Fruit fly (Drosophila melanogaster) whole organism, embryonic: Measurements from ENCODE around the gene CG10063.

Experiments used
- Antp ChIP-seq: fragments of 200-800 bp; sonication (Bioruptor generic); optimal IDR thresholded peaks from 3 replicates; lab custom pipeline; 2016; ENCODE audit warnings: missing biosample characterization, missing genetic modification characterization
- BtbVII ChIP-seq: fragments of 200-800 bp; sonication (Bioruptor generic); optimal IDR thresholded peaks from 3 replicates; lab custom pipeline; 2017; ENCODE audit warnings: missing biosample characterization, mild to moderate bottlenecking, missing genetic modification characterization
- CG10147 ChIP-seq: fragments of 200-800 bp; sonication (Bioruptor generic); optimal IDR thresholded peaks from 2 replicates; lab custom pipeline; 2019; ENCODE audit warnings: missing biosample characterization, mild to moderate bottlenecking, missing genetic modification characterization, moderate library complexity
- CG10959 ChIP-seq: fragments of 200-800 bp; sonication (Bioruptor generic); IDR thresholded peaks from 2 replicates; pipeline ENCODE4 v1.3.6; 2022; ENCODE audit warnings: missing biosample characterization, missing genetic modification characterization
- CG11093 ChIP-seq: fragments of 200-800 bp; sonication (Bioruptor generic); IDR thresholded peaks from 3 replicates; pipeline ENCODE4 v1.3.6; 2022; ENCODE audit warnings: missing biosample characterization, missing genetic modification characterization
- CG12219 ChIP-seq: fragments of 200-800 bp; sonication (Bioruptor generic); optimal IDR thresholded peaks from 3 replicates; lab custom pipeline; 2018; ENCODE audit warnings: missing biosample characterization, mild to moderate bottlenecking, missing genetic modification characterization
- CG14441 ChIP-seq: fragments of 200-800 bp; sonication (Bioruptor generic); IDR thresholded peaks from 2 replicates; pipeline ENCODE4 v1.3.6; 2022; ENCODE audit warnings: missing biosample characterization, missing genetic modification characterization
- CG15479 ChIP-seq: fragments of 200-800 bp; sonication (Bioruptor generic); optimal IDR thresholded peaks from 3 replicates; lab custom pipeline; 2019; ENCODE audit warnings: missing biosample characterization, mild to moderate bottlenecking, missing genetic modification characterization, moderate library complexity
- CG1602 ChIP-seq: fragments of 200-800 bp; sonication (Bioruptor generic); optimal IDR thresholded peaks from 3 replicates; lab custom pipeline; 2016; ENCODE audit warnings: missing biosample characterization, missing genetic modification characterization
- CG2116 ChIP-seq: fragments of 200-800 bp; sonication (Bioruptor generic); optimal IDR thresholded peaks from 3 replicates; lab custom pipeline; 2018; ENCODE audit warnings: missing biosample characterization, mild to moderate bottlenecking, missing genetic modification characterization
- CG30020 ChIP-seq: fragments of 200-800 bp; optimal IDR thresholded peaks from 2 replicates; lab custom pipeline; 2019; ENCODE audit warnings: missing biosample characterization, mild to moderate bottlenecking, missing genetic modification characterization, moderate library complexity
- CG31365 ChIP-seq: fragments of 200-800 bp; sonication (Bioruptor generic); optimal IDR thresholded peaks from 2 replicates; lab custom pipeline; 2018; ENCODE audit warnings: missing biosample characterization, mild to moderate bottlenecking, missing genetic modification characterization
- CG34376 ChIP-seq: fragments of 200-800 bp; sonication (Bioruptor generic); optimal IDR thresholded peaks from 2 replicates; lab custom pipeline; 2018; ENCODE audit warnings: missing biosample characterization, mild to moderate bottlenecking, missing genetic modification characterization
- CG3726 ChIP-seq: fragments of 200-800 bp; sonication (Bioruptor generic); IDR thresholded peaks from 3 replicates; pipeline ENCODE4, ENCODE4 v1.3.6; 2022; ENCODE audit warnings: missing biosample characterization, missing genetic modification characterization
- CG6654 ChIP-seq: fragments of 200-800 bp; sonication (Bioruptor generic); optimal IDR thresholded peaks from 2 replicates; lab custom pipeline; 2017; ENCODE audit warnings: missing biosample characterization, mild to moderate bottlenecking, missing genetic modification characterization
- CG6765 ChIP-seq: fragments of 200-800 bp; sonication (Bioruptor generic); optimal IDR thresholded peaks from 3 replicates; lab custom pipeline; 2017; ENCODE audit warnings: missing biosample characterization, mild to moderate bottlenecking, missing genetic modification characterization
- CG7357 ChIP-seq: fragments of 200-800 bp; sonication (Bioruptor generic); IDR thresholded peaks from 3 replicates; pipeline ENCODE4 v1.3.6; 2022; ENCODE audit warnings: missing biosample characterization, missing genetic modification characterization
- CG7963 ChIP-seq: fragments of 200-800 bp; sonication (Bioruptor generic); IDR thresholded peaks from 3 replicates; pipeline ENCODE4 v1.3.6; 2022; ENCODE audit warnings: missing biosample characterization, missing genetic modification characterization; ENCODE audit not compliant: partially characterized antibody
- CG8478 ChIP-seq: fragments of >200 bp; optimal IDR thresholded peaks from 2 replicates; lab custom pipeline; 2018
- CG9437 ChIP-seq: fragments of 200-800 bp; sonication (Bioruptor generic); optimal IDR thresholded peaks from 2 replicates; lab custom pipeline; 2018; ENCODE audit warnings: missing biosample characterization, mild to moderate bottlenecking, missing genetic modification characterization
- Doc2 ChIP-seq: fragments of 200-800 bp; sonication (Bioruptor generic); IDR thresholded peaks from 2 replicates; pipeline ENCODE4 v1.3.6; 2022; ENCODE audit warnings: missing biosample characterization, missing genetic modification characterization
- ERR ChIP-seq: fragments of 200-800 bp; sonication (Bioruptor generic); optimal IDR thresholded peaks from 2 replicates; lab custom pipeline; 2016; ENCODE audit warnings: missing biosample characterization, missing genetic modification characterization
- GATAe ChIP-seq: fragments of 200-800 bp; sonication (Bioruptor generic); conservative IDR thresholded peaks from 2 replicates; pipeline ENCODE4 v1.3.6; 2022; ENCODE audit warnings: missing biosample characterization, missing genetic modification characterization
- Gug ChIP-seq: fragments of 200-800 bp; sonication (Bioruptor generic); IDR thresholded peaks from 4 replicates; pipeline ENCODE4 v1.3.6; 2022; ENCODE audit warnings: missing biosample characterization, missing genetic modification characterization
- HHEX ChIP-seq: fragments of 200-800 bp; sonication (Bioruptor generic); optimal IDR thresholded peaks from 3 replicates; lab custom pipeline; 2017; ENCODE audit warnings: missing biosample characterization, mild to moderate bottlenecking, missing genetic modification characterization, missing genetic modification reagents
- Hr78 ChIP-seq, 2 experiments: fragments of 200-800 bp in 1 of 2; fragments of >200 bp in 1 of 2; sonication (Bioruptor generic) in 1 of 2; optimal IDR thresholded peaks; 2 replicates each; lab custom pipeline; 2017 to 2019; ENCODE audit warnings: missing biosample characterization in 2 of 2, missing genetic modification characterization in 2 of 2, mild to moderate bottlenecking in 1 of 2, moderate library complexity in 1 of 2
- Med ChIP-seq: fragments of 200-800 bp; sonication (Bioruptor generic); peaks from one replicate; lab custom pipeline; 2016; ENCODE audit warnings: missing biosample characterization, missing genetic modification characterization, mild to moderate bottlenecking, inconsistent platforms, moderate library complexity
- Ptx1 ChIP-seq: fragments of 200-800 bp; sonication (Bioruptor generic); IDR thresholded peaks from 2 replicates; pipeline ENCODE4 v1.3.6; 2022; ENCODE audit warnings: missing biosample characterization, missing genetic modification characterization
- Tbp ChIP-seq: fragments of >200 bp; optimal IDR thresholded peaks from 2 replicates; lab custom pipeline; 2018; ENCODE audit warnings: missing biosample characterization, missing genetic modification characterization
- aop ChIP-seq: fragments of 200-800 bp; sonication (Bioruptor generic); IDR thresholded peaks from 2 replicates; pipeline ENCODE4 v1.3.6; 2022; ENCODE audit warnings: missing biosample characterization, missing genetic modification characterization
- az2 ChIP-seq: fragments of 200-800 bp; sonication (Bioruptor generic); optimal IDR thresholded peaks from 3 replicates; lab custom pipeline; 2016; ENCODE audit warnings: missing biosample characterization, missing genetic modification characterization
- bbx ChIP-seq: fragments of 200-800 bp; sonication (Bioruptor generic); IDR thresholded peaks from 2 replicates; pipeline ENCODE4 v1.3.6; 2022; ENCODE audit warnings: missing biosample characterization, missing genetic modification characterization; ENCODE audit not compliant: partially characterized antibody
- bigmax ChIP-seq: fragments of 200-800 bp; sonication (Bioruptor generic); optimal IDR thresholded peaks from 2 replicates; lab custom pipeline; 2018; ENCODE audit warnings: missing biosample characterization, mild to moderate bottlenecking, missing genetic modification characterization
- bsh ChIP-seq, 2 experiments: fragments of 200-800 bp; sonication (Bioruptor generic); optimal IDR thresholded peaks; 2 replicates each; lab custom pipeline; 2017 to 2018; ENCODE audit warnings: mild to moderate bottlenecking in 2 of 2, missing biosample characterization in 2 of 2, missing genetic modification characterization in 2 of 2, moderate library complexity in 1 of 2
- cad ChIP-seq: fragments of >200 bp; optimal IDR thresholded peaks from 2 replicates; lab custom pipeline; 2017; ENCODE audit warnings: missing biosample characterization, missing genetic modification characterization
- cwo ChIP-seq: fragments of 200-800 bp; sonication (Bioruptor generic); optimal IDR thresholded peaks from 3 replicates; lab custom pipeline; 2017; ENCODE audit warnings: missing biosample characterization, missing genetic modification characterization, mild to moderate bottlenecking, moderate library complexity, missing genetic modification reagents
- da ChIP-seq: fragments of 200-800 bp; sonication (Bioruptor generic); optimal IDR thresholded peaks from 2 replicates; lab custom pipeline; 2016; ENCODE audit warnings: missing biosample characterization, missing genetic modification characterization
- ems ChIP-seq: fragments of 200-800 bp; sonication (Bioruptor generic); optimal IDR thresholded peaks from 3 replicates; lab custom pipeline; 2016; ENCODE audit warnings: missing biosample characterization, missing genetic modification characterization
- gfzf ChIP-seq: fragments of 200-800 bp; sonication (Bioruptor generic); optimal IDR thresholded peaks from 2 replicates; lab custom pipeline; 2016; ENCODE audit warnings: missing biosample characterization, mild to moderate bottlenecking, missing genetic modification characterization, moderate library complexity
- gsb-n ChIP-seq: fragments of 200-800 bp; sonication (Bioruptor generic); optimal IDR thresholded peaks from 3 replicates; lab custom pipeline; 2018; ENCODE audit warnings: missing biosample characterization, mild to moderate bottlenecking, missing genetic modification characterization
- hb ChIP-seq: fragments of 200-800 bp; sonication (Bioruptor generic); IDR thresholded peaks from 3 replicates; pipeline ENCODE4 v1.3.6; 2022; ENCODE audit warnings: missing biosample characterization, missing genetic modification characterization; ENCODE audit not compliant: partially characterized antibody
- kah ChIP-seq: fragments of 200-800 bp; sonication (Bioruptor generic); optimal IDR thresholded peaks from 2 replicates; lab custom pipeline; 2018; ENCODE audit warnings: missing biosample characterization, mild to moderate bottlenecking, missing genetic modification characterization
- mirr ChIP-seq: fragments of 200-800 bp; sonication (Bioruptor generic); optimal IDR thresholded peaks from 3 replicates; lab custom pipeline; 2018; ENCODE audit warnings: missing biosample characterization, mild to moderate bottlenecking, missing genetic modification characterization
- pho ChIP-seq: fragments of 200-800 bp; sonication (Bioruptor generic); optimal IDR thresholded peaks from 2 replicates; lab custom pipeline; 2016; ENCODE audit warnings: missing biosample characterization, missing genetic modification characterization
- pita ChIP-seq: fragments of 200-800 bp; sonication (Bioruptor generic); optimal IDR thresholded peaks from 2 replicates; lab custom pipeline; 2017; ENCODE audit warnings: missing biosample characterization, mild to moderate bottlenecking, missing genetic modification characterization
- scrt ChIP-seq: fragments of 200-800 bp; sonication (Bioruptor generic); optimal IDR thresholded peaks from 2 replicates; lab custom pipeline; 2018; ENCODE audit warnings: missing biosample characterization, mild to moderate bottlenecking, missing genetic modification characterization, moderate library complexity
- shn ChIP-seq: fragments of 200-800 bp; sonication (Bioruptor generic); optimal IDR thresholded peaks from 3 replicates; lab custom pipeline; 2016; ENCODE audit warnings: missing biosample characterization, missing genetic modification characterization
- tgo ChIP-seq: fragments of 200-800 bp; sonication (Bioruptor generic); IDR thresholded peaks from 3 replicates; pipeline ENCODE4 v1.3.6; 2022; ENCODE audit warnings: missing biosample characterization, missing genetic modification characterization
- tll ChIP-seq, 2 experiments: fragments of 200-800 bp in 1 of 2; fragments of >200 bp in 1 of 2; sonication (Bioruptor generic) in 1 of 2; optimal IDR thresholded peaks; 2 replicates each; lab custom pipeline; 2017 to 2019; ENCODE audit warnings: missing biosample characterization in 2 of 2, missing genetic modification characterization in 2 of 2, mild to moderate bottlenecking in 1 of 2, moderate library complexity in 1 of 2
- wek ChIP-seq: fragments of 200-800 bp; sonication (Bioruptor generic); optimal IDR thresholded peaks from 3 replicates; lab custom pipeline; 2018; ENCODE audit warnings: missing biosample characterization, mild to moderate bottlenecking, missing genetic modification characterization, moderate library complexity
- z ChIP-seq: fragments of 200-800 bp; sonication (Bioruptor generic); IDR thresholded peaks from 3 replicates; pipeline ENCODE4 v1.3.6; 2022; ENCODE audit warnings: missing biosample characterization, missing genetic modification characterization
- zfh1 ChIP-seq: fragments of 200-800 bp; sonication (Bioruptor generic); IDR thresholded peaks from 3 replicates; pipeline ENCODE4 v1.3.6; 2022; ENCODE audit warnings: missing biosample characterization, missing genetic modification characterization

Gene CG10063

DNA sequence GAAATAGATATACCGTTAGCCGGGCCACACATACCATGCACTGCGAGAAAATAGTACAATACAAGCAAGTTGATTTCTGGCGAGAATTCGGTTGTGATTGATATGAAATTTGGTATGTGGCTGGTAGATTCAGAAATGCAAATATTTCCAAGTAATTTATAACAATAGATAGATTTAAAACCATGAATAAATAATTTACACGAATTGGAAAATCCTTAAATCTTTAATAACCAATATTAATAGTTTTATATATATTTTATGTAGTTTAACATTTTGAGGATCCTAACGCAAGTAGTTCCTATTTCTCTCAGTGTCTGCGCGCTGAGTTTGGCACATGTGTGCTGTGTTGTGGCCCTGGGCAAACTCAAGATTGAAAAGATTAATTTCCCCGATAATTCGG, 9.6 kb upstream of the CG10063 start (continued):
- no peak for TF ChIP-seq CG6654 (GFP tag; lab: Kevin White, UChicago)
- TF ChIP-seq CG14441 (GFP tag; lab: Robert Waterston, UW), result no peak
- no peak for TF ChIP-seq Hr78 (GFP tag; optimal IDR thresholded peaks at IDR 0.05; lab: Kevin White, UChicago)
- TF ChIP-seq CG9437 (GFP tag; lab: Kevin White, UChicago), result peak; percentile 34
- TF ChIP-seq aop, result no peak
- TF ChIP-seq kah (GFP tag; lab: Kevin White, UChicago), result no peak
- peak in 1 of 2 experiments; percentile 58 for TF ChIP-seq bsh (GFP tag; optimal IDR thresholded peaks at IDR 0.05; lab: Kevin White, UChicago)
- no peak for TF ChIP-seq shn
- TF ChIP-seq CG10147, result no peak
- peak; percentile 63 for TF ChIP-seq Med (GFP tag; lab: Kevin White, UChicago)
- TF ChIP-seq Gug (GFP tag; lab: Robert Waterston, UW), result no peak
- no peak for TF ChIP-seq bbx (GFP tag; lab: Robert Waterston, UW)
- TF ChIP-seq Ptx1 (GFP tag; lab: Robert Waterston, UW), result 0 out of 2 replicates have a peak, but pooled peaks have one; percentile 47
- no peak for TF ChIP-seq cad (GFP tag; lab: Kevin White, UChicago)
- TF ChIP-seq ERR, result no peak
- TF ChIP-seq mirr (GFP tag; lab: Kevin White, UChicago), result no peak
- no peak for TF ChIP-seq CG34376 (GFP tag; lab: Kevin White, UChicago)
- no peak for TF ChIP-seq CG30020 (tag; lab: Kevin White, UChicago)
- no peak for TF ChIP-seq cwo (GFP tag; lab: Kevin White, UChicago)
- TF ChIP-seq CG12219 (GFP tag; lab: Kevin White, UChicago), result peak; percentile 6
- TF ChIP-seq tll (GFP tag; optimal IDR thresholded peaks at IDR 0.05; lab: Kevin White, UChicago), result no peak
- no peak for TF ChIP-seq scrt (GFP tag; lab: Kevin White, UChicago)
- no peak for TF ChIP-seq CG3726 (GFP tag; lab: Robert Waterston, UW)
- peak; percentile 55 for TF ChIP-seq CG1602 (GFP tag; lab: Kevin White, UChicago)
- TF ChIP-seq pho (GFP tag; lab: Kevin White, UChicago), result no peak
- no peak for TF ChIP-seq gfzf (GFP tag; lab: Kevin White, UChicago)
- TF ChIP-seq CG31365 (tag; lab: Kevin White, UChicago), result no peak
- peak; percentile 56; the same call in 2 of the 3 replicates for TF ChIP-seq zfh1 (GFP tag; lab: Robert Waterston, UW)
- TF ChIP-seq gsb-n (tag; lab: Kevin White, UChicago), result peak; percentile 32
- TF ChIP-seq wek (GFP tag; lab: Kevin White, UChicago), result no peak
- TF ChIP-seq Tbp, result no peak
- TF ChIP-seq CG6765 (GFP tag; lab: Kevin White, UChicago), result no peak
- TF ChIP-seq CG7963 (GFP tag; lab: Robert Waterston, UW), result no peak
- peak; percentile 51 for TF ChIP-seq az2 (GFP tag; lab: Kevin White, UChicago)
- TF ChIP-seq Doc2 (GFP tag; lab: Robert Waterston, UW), result no peak
- TF ChIP-seq hb (GFP tag; lab: Robert Waterston, UW), result no peak
- TF ChIP-seq pita (GFP tag; lab: Kevin White, UChicago), result no peak
- TF ChIP-seq CG10959 (GFP tag; lab: Robert Waterston, UW), result peak; percentile 68
- TF ChIP-seq GATAe (GFP tag; lab: Robert Waterston, UW), result no peak
- no peak for TF ChIP-seq HHEX (GFP tag; lab: Kevin White, UChicago)
- no peak for TF ChIP-seq BtbVII (GFP tag; lab: Kevin White, UChicago)
- peak; percentile 5 for TF ChIP-seq CG2116
- TF ChIP-seq Antp, result peak; percentile 43
- no peak for TF ChIP-seq CG15479
- TF ChIP-seq da (GFP tag; lab: Kevin White, UChicago), result no peak
- TF ChIP-seq ems (GFP tag; lab: Kevin White, UChicago), result peak; percentile 2
- no peak; the same call in 2 of the 3 replicates for TF ChIP-seq CG7357 (GFP tag; lab: Robert Waterston, UW)
- no peak for TF ChIP-seq tgo
- TF ChIP-seq z (GFP tag; lab: Robert Waterston, UW), result no peak
- no peak for TF ChIP-seq CG11093 (GFP tag; lab: Robert Waterston, UW)
- no peak for TF ChIP-seq CG8478 (lab: Kevin White, UChicago)
- TF ChIP-seq bigmax (GFP tag; lab: Kevin White, UChicago), result no peak
